Worm (Caenorhabditis elegans): ENCODE measurements around the gene srh-169.

srh-169 gene

DNA sequence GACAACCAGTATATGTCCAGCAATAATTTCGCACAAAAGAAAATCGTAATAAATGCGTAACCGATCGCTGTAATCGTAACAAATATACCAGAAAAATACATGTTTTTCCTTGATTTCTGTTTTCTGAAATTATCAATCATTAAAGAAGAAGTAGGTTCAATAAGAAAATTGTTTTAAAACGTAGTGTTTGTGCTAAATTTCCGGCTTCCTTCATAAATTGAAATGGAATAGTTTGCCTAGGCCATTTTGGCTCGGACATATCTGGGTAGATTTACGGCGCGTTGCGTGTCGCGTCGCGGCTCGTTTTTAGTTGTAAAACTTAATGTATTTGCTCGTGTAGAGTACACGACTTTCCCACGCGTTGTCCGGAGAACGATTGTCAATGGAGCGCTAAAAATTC, 35.3 kb downstream of the srh-169 start, which contains the start of gene F38H12.5:
TSS of gene F38H12.5 (minus strand) at position 101 of the 400 bp plus-strand sequence.
- TF ChIP-seq ZK546.5 (tag; optimal IDR thresholded peaks at IDR 0.05), result no peak
- TF ChIP-seq mml-1 (tag; optimal IDR thresholded peaks at IDR 0.05), result no peak
- TF ChIP-seq nhr-11 (tag; optimal IDR thresholded peaks at IDR 0.05), result no peak
- TF ChIP-seq daf-12 (tag; optimal IDR thresholded peaks at IDR 0.05), result no peak
- no peak for TF ChIP-seq pha-4 (tag; optimal IDR thresholded peaks at IDR 0.05)
- TF ChIP-seq nhr-77 (tag; optimal IDR thresholded peaks at IDR 0.05), result no peak
- no peak for TF ChIP-seq nhr-67 (tag; optimal IDR thresholded peaks at IDR 0.05)
- TF ChIP-seq nhr-237 (tag; optimal IDR thresholded peaks at IDR 0.05), result no peak
- TF ChIP-seq ztf-4 (tag; optimal IDR thresholded peaks at IDR 0.05), result no peak
- no peak for TF ChIP-seq zag-1 (tag; optimal IDR thresholded peaks at IDR 0.05)
- no peak for TF ChIP-seq nhr-76 (tag; optimal IDR thresholded peaks at IDR 0.05)
- TF ChIP-seq elt-1 (tag; optimal IDR thresholded peaks at IDR 0.05), result no peak
- no peak for TF ChIP-seq egl-27 (tag; optimal IDR thresholded peaks at IDR 0.05)

DNA sequence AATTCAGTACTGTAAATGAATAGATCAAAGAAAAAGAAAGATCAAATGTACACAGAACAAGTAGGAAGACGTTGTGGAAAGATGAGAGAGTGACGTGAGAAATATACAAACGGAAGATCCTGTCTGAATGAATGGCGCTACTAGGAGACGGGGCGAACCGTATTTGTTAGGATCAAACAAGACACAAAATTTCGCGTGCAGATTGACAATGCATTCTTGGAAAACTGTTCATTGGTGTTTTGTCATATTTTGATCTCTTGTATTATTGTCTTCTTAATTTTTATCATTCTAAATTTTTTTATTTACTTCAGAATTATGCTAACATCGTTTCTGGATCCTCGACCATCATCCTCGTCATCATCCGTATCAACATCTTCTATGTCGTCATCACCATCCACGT, 47.1 kb downstream of the srh-169 start, which contains the start of gene nhr-181:
TSS of gene nhr-181 (plus strand) at position 301 of the 400 bp plus-strand sequence.
- TF ChIP-seq nhr-67 (tag; optimal IDR thresholded peaks at IDR 0.05) (no peak), lin-39 (tag; optimal IDR thresholded peaks at IDR 0.05) (no peak), pqm-1 (tag; optimal IDR thresholded peaks at IDR 0.05) (no peak), nhr-11 (tag; optimal IDR thresholded peaks at IDR 0.05) (no peak), nhr-12 (tag; optimal IDR thresholded peaks at IDR 0.05) (no peak), pha-4 (tag; optimal IDR thresholded peaks at IDR 0.05) (no peak), lsy-12 (tag; optimal IDR thresholded peaks at IDR 0.05) (no peak), ceh-28 (tag; optimal IDR thresholded peaks at IDR 0.05) (no peak), ceh-82 (tag; optimal IDR thresholded peaks at IDR 0.05) (no peak), snpc-4 (tag; optimal IDR thresholded peaks at IDR 0.05) (no peak), fkh-10 (GFP tag; optimal IDR thresholded peaks at IDR 0.05) (no peak), ztf-4 (tag; optimal IDR thresholded peaks at IDR 0.05) (no peak), eor-1 (tag; optimal IDR thresholded peaks at IDR 0.05) (no peak), skn-1 (tag; optimal IDR thresholded peaks at IDR 0.05) (no peak), aly-2 (tag; optimal IDR thresholded peaks at IDR 0.05) (no peak)

Measured in whole organism, L3 larva.